Worm (Caenorhabditis elegans) whole organism, L2 larva: ENCODE measurements around the gene meg-4.
"Not testable (repeated sequence)": the region's sequence is repeated elsewhere in the genome, so short reads cannot be mapped to it uniquely, and the experiment has no call there.

ENCODE experiments used
- fos-1 ChIP-seq: fragments of 150-350 bp; optimal IDR thresholded peaks from 2 replicates; lab custom pipeline; 2014; ENCODE audit warnings: missing biosample characterization, missing genetic modification characterization
- lin-11 ChIP-seq: fragments of 150-350 bp; sonication (generic microtip); optimal IDR thresholded peaks from 2 replicates; lab custom pipeline; 2014; ENCODE audit warnings: missing biosample characterization, missing genetic modification characterization, inconsistent platforms, mixed read lengths
- lsy-2 ChIP-seq, 2 experiments: fragments of 150-350 bp in 1 of 2; sonication (generic microtip) in 1 of 2; optimal IDR thresholded peaks; 2 replicates each; lab custom pipeline; 2014 to 2017; ENCODE audit warnings: missing biosample characterization in 2 of 2, missing genetic modification characterization in 2 of 2
- nhr-11 ChIP-seq: fragments of 150-350 bp; optimal IDR thresholded peaks from 2 replicates; lab custom pipeline; 2014; ENCODE audit warnings: missing biosample characterization, missing genetic modification characterization
- nhr-77 ChIP-seq: fragments of 150-350 bp; optimal IDR thresholded peaks from 2 replicates; lab custom pipeline; 2014; ENCODE audit warnings: missing biosample characterization, missing genetic modification characterization
- peb-1 ChIP-seq: fragments of 150-350 bp; optimal IDR thresholded peaks from 2 replicates; lab custom pipeline; 2014; ENCODE audit warnings: missing biosample characterization, missing genetic modification characterization
- unc-39 ChIP-seq: fragments of 150-350 bp; optimal IDR thresholded peaks from 2 replicates; lab custom pipeline; 2014; ENCODE audit warnings: missing biosample characterization, missing genetic modification characterization

DNA sequence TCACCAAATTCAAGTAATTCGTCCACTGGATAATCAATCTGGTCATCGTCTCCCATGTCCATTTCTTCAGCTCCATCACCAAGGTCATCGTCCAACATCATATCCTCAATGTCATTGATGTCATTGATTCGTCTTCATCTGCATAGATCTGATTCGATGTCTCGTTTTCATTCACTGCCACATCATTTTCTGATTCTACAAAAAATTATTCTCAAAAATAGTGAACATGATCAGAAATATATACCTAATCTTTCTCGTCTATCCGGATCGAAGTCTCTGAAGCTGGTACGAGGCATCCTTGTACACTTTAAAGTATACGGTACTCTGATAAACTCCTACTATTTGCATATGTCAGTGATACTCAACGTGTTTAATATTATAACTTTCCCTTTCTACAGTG lies 14.1 kb downstream of the meg-4 start, which contains the start of gene C36C9.4:
- not testable (repeated sequence) for TF ChIP-seq nhr-77 (tag; lab: Kevin White, UChicago); nhr-11 (tag; lab: Kevin White, UChicago); lin-11 (tag; lab: Kevin White, UChicago); fos-1 (tag; lab: Kevin White, UChicago); peb-1 (tag; lab: Kevin White, UChicago); lsy-2 (tag; optimal IDR thresholded peaks at IDR 0.05; lab: Kevin White, UChicago); unc-39 (tag; lab: Kevin White, UChicago)
